Worm (Caenorhabditis elegans) whole organism, L2 larva: ENCODE measurements around the gene F21G4.6.

Experiments
- C34F6.9 ChIP-seq: fragments of 150-350 bp; optimal IDR thresholded peaks from 2 replicates; lab custom pipeline; 2014; ENCODE audit warnings: missing biosample characterization, missing genetic modification characterization
- F13H6.1 ChIP-seq: sonication (generic microtip); optimal IDR thresholded peaks from 2 replicates; lab custom pipeline; 2016; ENCODE audit warnings: missing genetic modification characterization, missing compliant biosample characterization
- R02D3.7 ChIP-seq: fragments of 150-350 bp; optimal IDR thresholded peaks from 2 replicates; lab custom pipeline; 2014; ENCODE audit warnings: missing biosample characterization, missing genetic modification characterization
- ZK546.5 ChIP-seq: sonication (generic microtip); optimal IDR thresholded peaks from 2 replicates; lab custom pipeline; 2017; ENCODE audit warnings: missing biosample characterization, missing genetic modification characterization
- alr-1 ChIP-seq: fragments of 150-350 bp; optimal IDR thresholded peaks from 2 replicates; lab custom pipeline; 2014; ENCODE audit warnings: missing biosample characterization, missing genetic modification characterization
- aly-2 ChIP-seq: fragments of 150-350 bp; optimal IDR thresholded peaks from 2 replicates; lab custom pipeline; 2014; ENCODE audit warnings: missing biosample characterization, missing genetic modification characterization
- ama-1 ChIP-seq: fragments of 150-350 bp; optimal IDR thresholded peaks from 2 replicates; lab custom pipeline; 2018; ENCODE audit warnings: inconsistent platforms
- blmp-1 ChIP-seq: sonication (generic microtip); optimal IDR thresholded peaks from 2 replicates; lab custom pipeline; 2017; ENCODE audit warnings: missing genetic modification characterization, mild to moderate bottlenecking, missing compliant biosample characterization, antibody characterized with exemption, moderate library complexity; ENCODE audit not compliant: insufficient read depth
- crh-2 ChIP-seq: sonication (generic microtip); optimal IDR thresholded peaks from 2 replicates; lab custom pipeline; 2017; ENCODE audit warnings: missing biosample characterization, missing genetic modification characterization
- dmd-4 ChIP-seq: sonication (generic microtip); optimal IDR thresholded peaks from 2 replicates; lab custom pipeline; 2017; ENCODE audit warnings: missing biosample characterization, missing genetic modification characterization
- egl-27 ChIP-seq: sonication (generic microtip); optimal IDR thresholded peaks from 3 replicates; lab custom pipeline; 2017; ENCODE audit warnings: missing biosample characterization, missing genetic modification reagents, missing genetic modification characterization
- elt-1 ChIP-seq: fragments of 150-350 bp; optimal IDR thresholded peaks from 2 replicates; lab custom pipeline; 2014; ENCODE audit warnings: missing biosample characterization, missing genetic modification characterization
- fos-1 ChIP-seq: fragments of 150-350 bp; optimal IDR thresholded peaks from 2 replicates; lab custom pipeline; 2014; ENCODE audit warnings: missing biosample characterization, missing genetic modification characterization
- lin-11 ChIP-seq: fragments of 150-350 bp; sonication (generic microtip); optimal IDR thresholded peaks from 2 replicates; lab custom pipeline; 2014; ENCODE audit warnings: missing biosample characterization, missing genetic modification characterization, inconsistent platforms, mixed read lengths
- lin-13 ChIP-seq: fragments of 150-350 bp; optimal IDR thresholded peaks from 2 replicates; lab custom pipeline; 2014; ENCODE audit warnings: missing biosample characterization, missing genetic modification reagents, missing genetic modification characterization
- lsy-2 ChIP-seq, 2 experiments: fragments of 150-350 bp in 1 of 2; sonication (generic microtip) in 1 of 2; optimal IDR thresholded peaks; 2 replicates each; lab custom pipeline; 2014 to 2017; ENCODE audit warnings: missing biosample characterization in 2 of 2, missing genetic modification characterization in 2 of 2
- mbf-1 ChIP-seq: sonication (generic microtip); optimal IDR thresholded peaks from 2 replicates; lab custom pipeline; 2017; ENCODE audit warnings: missing biosample characterization, missing genetic modification characterization
- nhr-10 ChIP-seq: sonication (generic microtip); optimal IDR thresholded peaks from 2 replicates; lab custom pipeline; 2017; ENCODE audit warnings: missing biosample characterization, missing genetic modification characterization
- nhr-11 ChIP-seq: fragments of 150-350 bp; optimal IDR thresholded peaks from 2 replicates; lab custom pipeline; 2014; ENCODE audit warnings: missing biosample characterization, missing genetic modification characterization
- nhr-129 ChIP-seq: fragments of 150-350 bp; optimal IDR thresholded peaks from 2 replicates; lab custom pipeline; 2014; ENCODE audit warnings: missing biosample characterization, missing genetic modification characterization
- nhr-21 ChIP-seq: fragments of 150-350 bp; optimal IDR thresholded peaks from 2 replicates; lab custom pipeline; 2014; ENCODE audit warnings: missing biosample characterization, missing genetic modification characterization
- nhr-25 ChIP-seq: fragments of 150-350 bp; sonication (generic microtip); optimal IDR thresholded peaks from 3 replicates; lab custom pipeline; 2014; ENCODE audit warnings: missing biosample characterization, missing genetic modification characterization
- nhr-6 ChIP-seq: fragments of 150-350 bp; optimal IDR thresholded peaks from 2 replicates; lab custom pipeline; 2014; ENCODE audit warnings: missing biosample characterization, missing genetic modification characterization
- nhr-77 ChIP-seq: fragments of 150-350 bp; optimal IDR thresholded peaks from 2 replicates; lab custom pipeline; 2014; ENCODE audit warnings: missing biosample characterization, missing genetic modification characterization
- peb-1 ChIP-seq: fragments of 150-350 bp; optimal IDR thresholded peaks from 2 replicates; lab custom pipeline; 2014; ENCODE audit warnings: missing biosample characterization, missing genetic modification characterization
- sem-4 ChIP-seq: fragments of 150-350 bp; optimal IDR thresholded peaks from 2 replicates; lab custom pipeline; 2014; ENCODE audit warnings: missing biosample characterization, missing genetic modification reagents, missing genetic modification characterization
- skn-1 ChIP-seq: sonication (generic microtip); optimal IDR thresholded peaks from 2 replicates; lab custom pipeline; 2017; ENCODE audit warnings: missing biosample characterization, missing genetic modification characterization
- sma-3 ChIP-seq: sonication (generic microtip); optimal IDR thresholded peaks from 2 replicates; lab custom pipeline; 2016; ENCODE audit warnings: missing genetic modification reagents, missing genetic modification characterization, missing compliant biosample characterization
- sma-9 ChIP-seq, 2 experiments: fragments of 150-350 bp in 1 of 2; sonication (generic microtip) in 1 of 2; optimal IDR thresholded peaks; 2 replicates each; lab custom pipeline; 2014 to 2016; ENCODE audit warnings: missing genetic modification characterization in 2 of 2, mild to moderate bottlenecking in 1 of 2, missing biosample characterization in 1 of 2, missing compliant biosample characterization in 1 of 2, missing genetic modification reagents in 1 of 2, moderate library complexity in 1 of 2
- unc-39 ChIP-seq: fragments of 150-350 bp; optimal IDR thresholded peaks from 2 replicates; lab custom pipeline; 2014; ENCODE audit warnings: missing biosample characterization, missing genetic modification characterization
- zag-1 ChIP-seq: fragments of 150-350 bp; optimal IDR thresholded peaks from 2 replicates; lab custom pipeline; 2014; ENCODE audit warnings: missing biosample characterization, missing genetic modification characterization
- ztf-1 ChIP-seq: fragments of 200-800 bp; sonication (Bioruptor generic); conservative IDR thresholded peaks from 2 replicates; pipeline ENCODE4 v1.3.6; 2022; ENCODE audit warnings: missing genetic modification characterization, missing compliant biosample characterization
- ztf-11 ChIP-seq: sonication (generic microtip); optimal IDR thresholded peaks from 2 replicates; lab custom pipeline; 2017; ENCODE audit warnings: missing biosample characterization, missing genetic modification characterization
- ztf-4 ChIP-seq: fragments of 150-350 bp; optimal IDR thresholded peaks from 2 replicates; lab custom pipeline; 2014; ENCODE audit warnings: missing biosample characterization, missing genetic modification characterization

F21G4.6 gene

ce11 chrX:9893069-9893468 lies 24.2 kb downstream of the F21G4.6 start:
- TF ChIP-seq blmp-1 (peak; percentile 76), sma-3 (GFP tag; lab: Kevin White, UChicago) (no peak)

ce11 chrX:9892323-9892722 lies 24.9 kb downstream of the F21G4.6 start, which contains the start of gene F21G4.1:
Gene F21G4.1, minus strand, starts transcription at chrX:9892328.
- peak; percentile 17 for TF ChIP-seq crh-2 (tag; lab: Kevin White, UChicago)
- TF ChIP-seq fos-1 (tag; lab: Kevin White, UChicago): peak; percentile 97
- no peak for TF ChIP-seq lin-13 (GFP tag; lab: Kevin White, UChicago)

- TF ChIP-seq lin-13 (GFP tag; lab: Kevin White, UChicago): no peak
- TF ChIP-seq ztf-1 (GFP tag; lab: Robert Waterston, UW): no peak
- no peak for TF ChIP-seq peb-1 (tag; lab: Kevin White, UChicago)
- no peak for TF ChIP-seq crh-2 (tag; lab: Kevin White, UChicago)
- TF ChIP-seq alr-1: no peak
- no peak for TF ChIP-seq sem-4 (tag; lab: Kevin White, UChicago)
- TF ChIP-seq R02D3.7 (tag; lab: Kevin White, UChicago): no peak
- TF ChIP-seq elt-1: no peak
Observed at ce11 chrX:9883837-9884324, 33.4 kb downstream of the F21G4.6 start, which contains the start of gene mrp-4. Gene mrp-4, plus strand, starts transcription at chrX:9884274.

- TF ChIP-seq unc-39 (tag; lab: Kevin White, UChicago): no peak
- no peak for TF ChIP-seq aly-2 (tag; lab: Kevin White, UChicago)
- peak; percentile 85 for TF ChIP-seq fos-1 (tag; lab: Kevin White, UChicago)
- TF ChIP-seq F13H6.1: no peak
- TF ChIP-seq zag-1 (tag; lab: Kevin White, UChicago): no peak
- no peak for TF ChIP-seq skn-1
- TF ChIP-seq, all 48 proteins: peak for 1
Observed at ce11 chrX:9882572-9882971, 34.7 kb downstream of the F21G4.6 start.

- no peak for TF ChIP-seq lin-13 (GFP tag; lab: Kevin White, UChicago)
- no peak for TF ChIP-seq ztf-4 (tag; lab: Kevin White, UChicago)
- TF ChIP-seq sma-3 (GFP tag; lab: Kevin White, UChicago): no peak
- TF ChIP-seq nhr-11 (tag; lab: Kevin White, UChicago): no peak
- TF ChIP-seq ztf-1 (GFP tag; lab: Robert Waterston, UW): no peak
- no peak for TF ChIP-seq nhr-77 (tag; lab: Kevin White, UChicago)
- no peak for TF ChIP-seq lin-11 (tag; lab: Kevin White, UChicago)
- TF ChIP-seq lsy-2 (tag; optimal IDR thresholded peaks at IDR 0.05; lab: Kevin White, UChicago): no peak
- no peak for TF ChIP-seq nhr-21 (tag; lab: Kevin White, UChicago)
- TF ChIP-seq nhr-10 (tag; lab: Kevin White, UChicago): no peak
- TF ChIP-seq crh-2 (tag; lab: Kevin White, UChicago): no peak
- no peak for TF ChIP-seq elt-1
- TF ChIP-seq ZK546.5 (tag; lab: Kevin White, UChicago): no peak
- TF ChIP-seq sma-9 (GFP tag; optimal IDR thresholded peaks at IDR 0.05; lab: Kevin White, UChicago): no peak
- TF ChIP-seq sma-9 (tag; optimal IDR thresholded peaks at IDR 0.05; lab: Kevin White, UChicago): no peak
- no peak for TF ChIP-seq ama-1 (lab: Kevin White, UChicago)
- TF ChIP-seq fos-1 (tag; lab: Kevin White, UChicago): no peak
- no peak for TF ChIP-seq nhr-6 (tag; lab: Kevin White, UChicago)
- TF ChIP-seq F13H6.1: no peak
- TF ChIP-seq alr-1: no peak
Observed at ce11 chrX:9882112-9882511, 35.1 kb downstream of the F21G4.6 start, which contains the start of gene glo-1. Gene glo-1, minus strand, starts transcription at chrX:9882212.

- TF ChIP-seq unc-39 (tag; lab: Kevin White, UChicago): no peak
- TF ChIP-seq crh-2 (tag; lab: Kevin White, UChicago): no peak
- no peak for TF ChIP-seq ama-1 (lab: Kevin White, UChicago)
- TF ChIP-seq lsy-2 (tag; optimal IDR thresholded peaks at IDR 0.05; lab: Kevin White, UChicago): no peak
- TF ChIP-seq C34F6.9 (tag; lab: Kevin White, UChicago): no peak
- TF ChIP-seq ztf-4 (tag; lab: Kevin White, UChicago): no peak
- TF ChIP-seq ztf-11 (tag; lab: Kevin White, UChicago): no peak
- no peak for TF ChIP-seq lin-11 (tag; lab: Kevin White, UChicago)
- no peak for TF ChIP-seq mbf-1
- TF ChIP-seq sma-9 (GFP tag; optimal IDR thresholded peaks at IDR 0.05; lab: Kevin White, UChicago): no peak
- no peak for TF ChIP-seq sma-9 (tag; optimal IDR thresholded peaks at IDR 0.05; lab: Kevin White, UChicago)
- TF ChIP-seq sem-4 (tag; lab: Kevin White, UChicago): no peak
- no peak for TF ChIP-seq nhr-129
- no peak for TF ChIP-seq dmd-4 (tag; lab: Kevin White, UChicago)
- no peak for TF ChIP-seq nhr-25 (tag; lab: Kevin White, UChicago)
- no peak for TF ChIP-seq egl-27 (tag; lab: Kevin White, UChicago)
- TF ChIP-seq nhr-21 (tag; lab: Kevin White, UChicago): no peak
- TF ChIP-seq, all 48 proteins: peak for 0
Observed at ce11 chrX:9877117-9877516, 40.1 kb downstream of the F21G4.6 start, which contains the start of gene R07B1.9. Gene R07B1.9, plus strand, starts transcription at chrX:9877417.
